Worm (Caenorhabditis elegans): ENCODE measurements around the gene R12B2.7.

The R12B2.7 gene

ce11 chrIII:5855637-5856179 lies 40.9 kb downstream of the R12B2.7 start, which contains the start of the genes cct-6 and alh-9 (continued):
- no peak for TF ChIP-seq ceh-32 (tag; optimal IDR thresholded peaks at IDR 0.05; ENCODE audit: poor library complexity)
- TF ChIP-seq F37D6.2 (tag; optimal IDR thresholded peaks at IDR 0.05), result no peak
- no peak for TF ChIP-seq unc-39 (tag; optimal IDR thresholded peaks at IDR 0.05)
- peak; percentile 96 for TF ChIP-seq dpl-1 (GFP tag; optimal IDR thresholded peaks at IDR 0.05)
- TF ChIP-seq hlh-11 (tag; optimal IDR thresholded peaks at IDR 0.05), result peak; percentile 61
- no peak for TF ChIP-seq ZK337.2 (GFP tag; IDR thresholded peaks at IDR 0.05)
- peak; percentile 58; the same call in 1 of the 2 replicates for TF ChIP-seq hmg-1.1 (GFP tag; IDR thresholded peaks at IDR 0.05)
- peak; percentile 2 for TF ChIP-seq pqm-1 (tag; optimal IDR thresholded peaks at IDR 0.05)

DNA sequence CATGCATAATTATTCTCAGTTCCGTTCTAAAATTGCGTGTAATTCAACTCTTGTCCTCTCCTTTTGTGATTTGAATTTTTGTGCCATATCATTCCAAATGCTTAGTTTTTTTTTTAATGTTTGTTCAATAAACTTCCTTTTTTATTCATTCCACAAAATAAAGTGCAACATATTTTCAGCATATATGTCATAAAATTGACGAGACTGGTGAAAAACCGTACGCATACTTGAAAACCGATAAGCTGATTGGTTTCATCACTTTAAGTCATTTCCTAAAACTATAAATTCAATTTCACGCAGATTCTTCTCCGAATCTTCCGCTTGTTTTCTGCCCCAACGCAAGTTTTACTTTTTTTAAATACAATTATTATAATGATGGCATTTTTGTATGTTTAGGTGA lies 44.2 kb downstream of the R12B2.7 start, which contains the start of gene dpf-4:
Gene dpf-4 (plus strand): TSS at position 301 of the 400 bp plus-strand sequence.
- TF ChIP-seq ama-1 (optimal IDR thresholded peaks at IDR 0.05) (peak; percentile 39), nhr-76 (tag; optimal IDR thresholded peaks at IDR 0.05) (no peak)

DNA sequence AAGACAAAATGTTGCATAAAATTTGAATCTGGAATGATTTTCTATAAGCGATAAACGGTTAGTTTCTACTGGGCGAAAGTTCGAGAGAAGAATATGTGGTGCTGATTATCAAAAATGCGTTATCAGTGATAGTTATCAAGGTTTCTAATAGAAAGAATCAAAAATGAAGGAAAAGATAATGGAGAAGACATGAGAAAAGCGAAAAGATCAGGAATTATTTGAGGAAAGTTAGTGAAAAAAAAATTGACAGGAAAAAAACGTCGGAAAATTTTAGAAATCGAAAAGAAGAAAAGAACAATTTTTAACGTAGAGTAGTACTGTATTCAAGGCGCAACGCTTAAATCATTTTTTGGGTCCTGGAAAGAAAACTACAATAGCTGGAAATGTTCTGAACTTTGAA lies 48.9 kb downstream of the R12B2.7 start, which contains the start of gene dnpp-1:
Gene dnpp-1 (minus strand): TSS at position 30 of the 400 bp plus-strand sequence.
- TF ChIP-seq ceh-82 (tag; optimal IDR thresholded peaks at IDR 0.05) (no peak), set-16 (GFP tag; IDR thresholded peaks at IDR 0.05) (no peak), ces-1 (GFP tag; optimal IDR thresholded peaks at IDR 0.05) (no peak), mes-2 (tag; optimal IDR thresholded peaks at IDR 0.05; ENCODE audit: poor library complexity, severe bottlenecking) (no peak), dve-1 (tag; optimal IDR thresholded peaks at IDR 0.05; ENCODE audit: insufficient read depth) (peak; percentile 71), nhr-42 (GFP tag; IDR thresholded peaks at IDR 0.05) (no peak), nhr-28 (tag; optimal IDR thresholded peaks at IDR 0.05) (peak; percentile 41), dmd-6 (GFP tag; IDR thresholded peaks at IDR 0.05) (peak; percentile 49; the same call in 1 of the 2 replicates), madf-5 (GFP tag; IDR thresholded peaks at IDR 0.05) (no peak), nhr-48 (tag; optimal IDR thresholded peaks at IDR 0.05) (no peak), duxl-1 (tag; optimal IDR thresholded peaks at IDR 0.05; ENCODE audit: poor library complexity) (no peak), vab-7 (GFP tag; IDR thresholded peaks at IDR 0.05) (no peak), ceh-62 (tag; optimal IDR thresholded peaks at IDR 0.05) (no peak), lir-3 (tag; optimal IDR thresholded peaks at IDR 0.05) (no peak), F44E2.7 (GFP tag; IDR thresholded peaks at IDR 0.05) (no peak), T20F7.1 (GFP tag; optimal IDR thresholded peaks at IDR 0.05) (no peak), zag-1 (tag; optimal IDR thresholded peaks at IDR 0.05) (no peak), nhr-77 (tag; optimal IDR thresholded peaks at IDR 0.05) (no peak), sdz-12 (GFP tag; optimal IDR thresholded peaks at IDR 0.05) (no peak), lin-15B (tag; optimal IDR thresholded peaks at IDR 0.05) (no peak), tag-97 (GFP tag; IDR thresholded peaks at IDR 0.05) (no peak), mdl-1 (tag; optimal IDR thresholded peaks at IDR 0.05) (no peak), F37D6.2 (tag; optimal IDR thresholded peaks at IDR 0.05) (no peak), nhr-10 (tag; optimal IDR thresholded peaks at IDR 0.05) (no peak), hmg-1.1 (GFP tag; IDR thresholded peaks at IDR 0.05) (no peak), nhr-11 (tag; optimal IDR thresholded peaks at IDR 0.05) (no peak), unc-62 (GFP tag; optimal IDR thresholded peaks at IDR 0.05 in 1 of 2) (no peak), unc-62 (tag; optimal IDR thresholded peaks at IDR 0.05) (no peak), tra-1 (GFP tag; IDR thresholded peaks at IDR 0.05) (no peak), pha-4 (GFP tag; IDR thresholded peaks at IDR 0.05) (no peak), pha-4 (tag; optimal IDR thresholded peaks at IDR 0.05) (no peak), pqm-1 (tag; optimal IDR thresholded peaks at IDR 0.05) (peak; percentile 97), nhr-76 (tag; optimal IDR thresholded peaks at IDR 0.05) (no peak), aha-1 (tag) (no peak), daf-12 (tag; optimal IDR thresholded peaks at IDR 0.05) (no peak), lin-1 (GFP tag; IDR thresholded peaks at IDR 0.05) (no peak), nhr-41 (GFP tag; IDR thresholded peaks at IDR 0.05) (no peak), nhr-6 (tag; optimal IDR thresholded peaks at IDR 0.05) (no peak), dmd-9 (GFP tag; IDR thresholded peaks at IDR 0.05) (no peak), zfp-2 (tag; optimal IDR thresholded peaks at IDR 0.05) (no peak), zfp-3 (GFP tag; conservative IDR thresholded peaks at IDR 0.05) (no peak), nhr-111 (GFP tag; optimal IDR thresholded peaks at IDR 0.05) (no peak), daf-8 (GFP tag; IDR thresholded peaks at IDR 0.05) (no peak)

Measured in whole organism, L4 larva.